Fruit fly (Drosophila melanogaster): ENCODE data around the gene btsz.
A peak's percentile ranks its signal among the peaks of the same experiment; 100 is the strongest.

DNA sequence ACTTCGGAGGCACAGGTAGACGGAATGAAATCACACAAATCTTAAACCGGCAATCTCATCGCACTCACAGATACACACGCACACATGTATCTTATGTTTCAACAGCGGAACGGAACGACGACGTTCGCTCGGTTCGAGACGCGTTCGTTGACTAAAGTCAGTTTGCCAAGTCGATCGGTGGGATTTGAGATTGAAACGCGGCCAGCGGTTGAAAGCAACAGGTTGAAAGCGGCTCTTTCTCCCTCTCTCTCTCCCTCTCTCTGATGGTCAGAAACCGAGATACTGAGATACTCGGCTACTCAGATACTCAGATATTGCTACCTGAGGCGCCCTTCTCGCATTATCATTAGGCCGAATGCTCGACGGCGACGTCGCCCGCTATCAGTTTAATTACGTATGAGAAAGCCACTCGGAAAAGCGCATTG is 21.5 kb downstream of the btsz start:
- peak; percentile 55 for TF ChIP-seq Blimp-1 (GFP tag; optimal IDR thresholded peaks at IDR 0.05)
- TF ChIP-seq Hr39 (GFP tag; optimal IDR thresholded peaks at IDR 0.05) = no peak
- TF ChIP-seq CG6854 (GFP tag; optimal IDR thresholded peaks at IDR 0.05) = peak; percentile 94
- peak; percentile 62 for TF ChIP-seq CG6808 (GFP tag; optimal IDR thresholded peaks at IDR 0.05)
- peak; percentile 74 for TF ChIP-seq CG16779 (tag; optimal IDR thresholded peaks at IDR 0.05)
- TF ChIP-seq CG8119 (GFP tag; IDR thresholded peaks at IDR 0.05) = peak; percentile 52; the same call in 1 of the 3 replicates
- TF ChIP-seq dac (GFP tag; optimal IDR thresholded peaks at IDR 0.05) = no peak
- peak; percentile 82 for TF ChIP-seq CG3919 (GFP tag; optimal IDR thresholded peaks at IDR 0.05)
- TF ChIP-seq Sox102F (GFP tag; optimal IDR thresholded peaks at IDR 0.05) = peak; percentile 79
- no peak for TF ChIP-seq CG11294 (GFP tag; IDR thresholded peaks at IDR 0.05)
- peak; percentile 28 for TF ChIP-seq lz (GFP tag; optimal IDR thresholded peaks at IDR 0.05)
- TF ChIP-seq OdsH (GFP tag; optimal IDR thresholded peaks at IDR 0.05) = no peak
- TF ChIP-seq CG6792 (GFP tag; optimal IDR thresholded peaks at IDR 0.05) = peak; percentile 49
- TF ChIP-seq Hr38 (GFP tag; optimal IDR thresholded peaks at IDR 0.05) = no peak

All from whole organism, prepupa.